Fruit fly (Drosophila melanogaster) whole organism, embryonic: ENCODE data around the gene PpV.
A peak's percentile ranks its signal among the peaks of the same experiment; 100 is the strongest.

Experiments used
- Bdp1 ChIP-seq: fragments of 200-800 bp; sonication (Bioruptor generic); optimal IDR thresholded peaks from 3 replicates; lab custom pipeline; 2016; ENCODE audit warnings: missing biosample characterization, missing genetic modification characterization
- Blimp-1 ChIP-seq: fragments of 200-800 bp; sonication (Bioruptor generic); optimal IDR thresholded peaks from 3 replicates; lab custom pipeline; 2018; ENCODE audit warnings: missing biosample characterization, missing genetic modification characterization, mild to moderate bottlenecking, moderate library complexity, missing genetic modification reagents
- CG11085 ChIP-seq: fragments of 200-800 bp; sonication (Bioruptor generic); IDR thresholded peaks from 2 replicates; pipeline ENCODE4 v1.3.6; 2022; ENCODE audit warnings: missing biosample characterization, missing genetic modification characterization
- CG11504 ChIP-seq: fragments of 200-800 bp; sonication (Bioruptor generic); optimal IDR thresholded peaks from 3 replicates; lab custom pipeline; 2019; ENCODE audit warnings: missing biosample characterization, mild to moderate bottlenecking, missing genetic modification characterization, moderate library complexity
- CG12769 ChIP-seq: fragments of 200-800 bp; sonication (Bioruptor generic); optimal IDR thresholded peaks from 2 replicates; lab custom pipeline; 2019; ENCODE audit warnings: missing biosample characterization, mild to moderate bottlenecking, missing genetic modification characterization, moderate library complexity
- CG13775 ChIP-seq: fragments of 200-800 bp; sonication (Bioruptor generic); optimal IDR thresholded peaks from 3 replicates; lab custom pipeline; 2017; ENCODE audit warnings: missing biosample characterization, mild to moderate bottlenecking, missing genetic modification characterization
- CG14014 ChIP-seq: fragments of 200-800 bp; sonication (Bioruptor generic); IDR thresholded peaks from 2 replicates; pipeline ENCODE4 v1.3.6; 2022; ENCODE audit warnings: missing biosample characterization, missing genetic modification characterization
- CG1529 ChIP-seq: fragments of 200-800 bp; sonication (Bioruptor generic); optimal IDR thresholded peaks from 3 replicates; lab custom pipeline; 2018; ENCODE audit warnings: missing biosample characterization, missing genetic modification characterization
- CG15479 ChIP-seq: fragments of 200-800 bp; sonication (Bioruptor generic); optimal IDR thresholded peaks from 3 replicates; lab custom pipeline; 2019; ENCODE audit warnings: missing biosample characterization, mild to moderate bottlenecking, missing genetic modification characterization, moderate library complexity
- CG16813 ChIP-seq: fragments of 200-800 bp; sonication (Bioruptor generic); IDR thresholded peaks from 3 replicates; pipeline ENCODE4 v1.3.6; 2022; ENCODE audit warnings: missing biosample characterization, missing genetic modification characterization; ENCODE audit not compliant: partially characterized antibody
- CG18619 ChIP-seq: fragments of 200-800 bp; sonication (Bioruptor generic); optimal IDR thresholded peaks from 3 replicates; lab custom pipeline; 2017; ENCODE audit warnings: missing biosample characterization, mild to moderate bottlenecking, missing genetic modification characterization
- CG30403 ChIP-seq: fragments of 200-800 bp; sonication (Bioruptor generic); optimal IDR thresholded peaks from 3 replicates; lab custom pipeline; 2016; ENCODE audit warnings: missing biosample characterization, missing genetic modification characterization
- CG3163 ChIP-seq: fragments of 200-800 bp; sonication (Bioruptor generic); optimal IDR thresholded peaks from 3 replicates; lab custom pipeline; 2016; ENCODE audit warnings: missing biosample characterization, missing genetic modification characterization
- CG33213 ChIP-seq: fragments of 200-800 bp; sonication (Bioruptor generic); optimal IDR thresholded peaks from 3 replicates; lab custom pipeline; 2016; ENCODE audit warnings: missing biosample characterization, missing genetic modification characterization
- CG3847 ChIP-seq: fragments of 200-800 bp; sonication (Bioruptor generic); IDR thresholded peaks from 2 replicates; pipeline ENCODE4 v1.3.6; 2022; ENCODE audit warnings: missing biosample characterization, missing genetic modification characterization
- CG4360 ChIP-seq: fragments of 200-800 bp; sonication (Bioruptor generic); IDR thresholded peaks from 2 replicates; pipeline ENCODE4 v1.3.6; 2022; ENCODE audit warnings: missing biosample characterization, missing genetic modification characterization
- CG4730 ChIP-seq: fragments of 200-800 bp; sonication (Bioruptor generic); IDR thresholded peaks from 2 replicates; pipeline ENCODE4 v1.3.6; 2022; ENCODE audit warnings: missing biosample characterization, missing genetic modification characterization
- CG6175 ChIP-seq: fragments of 200-800 bp; sonication (Bioruptor generic); IDR thresholded peaks from 3 replicates; pipeline ENCODE4 v1.3.6; 2022; ENCODE audit warnings: missing biosample characterization, missing genetic modification characterization
- CG7556 ChIP-seq: fragments of 200-800 bp; sonication (Bioruptor generic); optimal IDR thresholded peaks from 2 replicates; lab custom pipeline; 2017; ENCODE audit warnings: missing biosample characterization, mild to moderate bottlenecking, missing genetic modification characterization
- CG9727 ChIP-seq: fragments of 200-800 bp; sonication (Bioruptor generic); optimal IDR thresholded peaks from 3 replicates; lab custom pipeline; 2017; ENCODE audit warnings: missing biosample characterization, mild to moderate bottlenecking, missing genetic modification characterization
- D ChIP-seq, 2 experiments: fragments of 200-800 bp in 1 of 2; fragments of >200 bp in 1 of 2; sonication (Bioruptor generic) in 1 of 2; optimal IDR thresholded peaks; 2 replicates in 1 of 2; 3 replicates in 1 of 2; lab custom pipeline; 2017; ENCODE audit warnings: mild to moderate bottlenecking in 1 of 2, missing biosample characterization in 1 of 2, missing genetic modification characterization in 1 of 2, missing genetic modification reagents in 1 of 2
- HmgD ChIP-seq: fragments of 200-800 bp; sonication (Bioruptor generic); optimal IDR thresholded peaks from 3 replicates; lab custom pipeline; 2016; ENCODE audit warnings: missing biosample characterization, missing genetic modification characterization
- Mad ChIP-seq: fragments of 200-800 bp; sonication (Bioruptor generic); optimal IDR thresholded peaks from 2 replicates; lab custom pipeline; 2016; ENCODE audit warnings: missing biosample characterization, missing genetic modification characterization
- Max ChIP-seq: fragments of 200-800 bp; sonication (Bioruptor generic); optimal IDR thresholded peaks from 2 replicates; lab custom pipeline; 2016; ENCODE audit warnings: missing biosample characterization, mild to moderate bottlenecking, missing genetic modification characterization
- Meics ChIP-seq: fragments of 200-800 bp; sonication (Bioruptor generic); optimal IDR thresholded peaks from 2 replicates; lab custom pipeline; 2017; ENCODE audit warnings: missing biosample characterization, mild to moderate bottlenecking, missing genetic modification characterization
- NC2α ChIP-seq: fragments of 200-800 bp; sonication (Bioruptor generic); optimal IDR thresholded peaks from 2 replicates; lab custom pipeline; 2016; ENCODE audit warnings: missing biosample characterization, missing genetic modification characterization
- NC2β ChIP-seq: fragments of 200-800 bp; sonication (Bioruptor generic); optimal IDR thresholded peaks from 2 replicates; lab custom pipeline; 2016; ENCODE audit warnings: missing biosample characterization, missing genetic modification characterization
- Pdp1 ChIP-seq, 2 experiments: fragments of 200-800 bp; sonication (Bioruptor generic); optimal IDR thresholded peaks; 3 replicates each; lab custom pipeline; 2016; ENCODE audit warnings: missing biosample characterization in 2 of 2, missing genetic modification characterization in 2 of 2, mild to moderate bottlenecking in 1 of 2, moderate library complexity in 1 of 2
- Stat92E ChIP-seq, 3 experiments: fragments of >200 bp in 2 of 3; fragments of 200-800 bp in 1 of 3; sonication (Bioruptor generic) in 1 of 3; optimal IDR thresholded peaks; 2 replicates each; lab custom pipeline; 2017 to 2019; ENCODE audit warnings: missing biosample characterization in 3 of 3, missing genetic modification characterization in 3 of 3, mild to moderate bottlenecking in 1 of 3, moderate library complexity in 1 of 3
- Trl ChIP-seq, 3 experiments: fragments of >200 bp in 2 of 3; fragments of 200-800 bp in 1 of 3; sonication (Bioruptor generic) in 1 of 3; optimal IDR thresholded peaks; 2 replicates in 1 of 3; 3 replicates in 2 of 3; lab custom pipeline; 2016 to 2017; ENCODE audit warnings: missing biosample characterization in 1 of 3, missing genetic modification characterization in 1 of 3
- amos ChIP-seq: fragments of 200-800 bp; sonication (Bioruptor generic); IDR thresholded peaks from 2 replicates; pipeline ENCODE4 v1.3.6; 2022; ENCODE audit warnings: missing biosample characterization, missing genetic modification characterization; ENCODE audit not compliant: partially characterized antibody
- aop ChIP-seq: fragments of 200-800 bp; sonication (Bioruptor generic); IDR thresholded peaks from 2 replicates; pipeline ENCODE4 v1.3.6; 2022; ENCODE audit warnings: missing biosample characterization, missing genetic modification characterization
- ato ChIP-seq: fragments of 200-800 bp; sonication (Bioruptor generic); IDR thresholded peaks from 2 replicates; pipeline ENCODE4 v1.3.6; 2022; ENCODE audit warnings: missing biosample characterization, missing genetic modification characterization; ENCODE audit not compliant: partially characterized antibody
- bcd ChIP-seq: fragments of 200-800 bp; sonication (Bioruptor generic); optimal IDR thresholded peaks from 2 replicates; lab custom pipeline; 2017; ENCODE audit warnings: missing biosample characterization, mild to moderate bottlenecking, missing genetic modification characterization
- cas ChIP-seq: fragments of 200-800 bp; sonication (Bioruptor generic); IDR thresholded peaks from 2 replicates; pipeline ENCODE4 v1.3.6; 2022; ENCODE audit warnings: missing biosample characterization, missing genetic modification characterization
- dmrt11E ChIP-seq: fragments of 200-800 bp; sonication (Bioruptor generic); optimal IDR thresholded peaks from 3 replicates; lab custom pipeline; 2018; ENCODE audit warnings: missing biosample characterization, mild to moderate bottlenecking, missing genetic modification characterization, moderate library complexity
- her ChIP-seq: fragments of 200-800 bp; sonication (Bioruptor generic); optimal IDR thresholded peaks from 2 replicates; lab custom pipeline; 2016; ENCODE audit warnings: missing biosample characterization, missing genetic modification characterization
- jing ChIP-seq: fragments of 200-800 bp; sonication (Bioruptor generic); optimal IDR thresholded peaks from 2 replicates; lab custom pipeline; 2018; ENCODE audit warnings: missing biosample characterization, mild to moderate bottlenecking, missing genetic modification characterization
- maf-S ChIP-seq: fragments of 200-800 bp; sonication (Bioruptor generic); optimal IDR thresholded peaks from 2 replicates; lab custom pipeline; 2016; ENCODE audit warnings: missing biosample characterization, missing genetic modification characterization
- mam ChIP-seq: fragments of 200-800 bp; sonication (Bioruptor generic); optimal IDR thresholded peaks from 3 replicates; lab custom pipeline; 2016; ENCODE audit warnings: missing biosample characterization, missing genetic modification characterization
- pum ChIP-seq: fragments of 200-800 bp; sonication (Bioruptor generic); optimal IDR thresholded peaks from 2 replicates; lab custom pipeline; 2016; ENCODE audit warnings: missing biosample characterization, missing genetic modification characterization
- ranshi ChIP-seq: fragments of 200-800 bp; sonication (Bioruptor generic); IDR thresholded peaks from 2 replicates; pipeline ENCODE4 v1.3.6; 2022; ENCODE audit warnings: missing biosample characterization, missing genetic modification characterization
- salm ChIP-seq: fragments of 200-800 bp; sonication (Bioruptor generic); optimal IDR thresholded peaks from 2 replicates; lab custom pipeline; 2018; ENCODE audit warnings: missing biosample characterization, mild to moderate bottlenecking, missing genetic modification characterization
- sug ChIP-seq: fragments of 200-800 bp; optimal IDR thresholded peaks from 2 replicates; lab custom pipeline; 2019; ENCODE audit warnings: missing biosample characterization, mild to moderate bottlenecking, missing genetic modification characterization, moderate library complexity
- trem ChIP-seq: fragments of 200-800 bp; optimal IDR thresholded peaks from 3 replicates; lab custom pipeline; 2019; ENCODE audit warnings: missing biosample characterization, mild to moderate bottlenecking, missing genetic modification characterization, moderate library complexity
- tup ChIP-seq: fragments of 200-800 bp; sonication (Bioruptor generic); optimal IDR thresholded peaks from 2 replicates; lab custom pipeline; 2016; ENCODE audit warnings: missing biosample characterization, mild to moderate bottlenecking, missing genetic modification characterization, moderate library complexity
- vvl ChIP-seq: fragments of 200-800 bp; sonication (Bioruptor generic); IDR thresholded peaks from 2 replicates; pipeline ENCODE4 v1.3.6; 2022; ENCODE audit warnings: missing biosample characterization, missing genetic modification characterization
- wek ChIP-seq: fragments of 200-800 bp; sonication (Bioruptor generic); optimal IDR thresholded peaks from 3 replicates; lab custom pipeline; 2018; ENCODE audit warnings: missing biosample characterization, mild to moderate bottlenecking, missing genetic modification characterization, moderate library complexity

PpV gene

dm6 chrX:6354163-6354562, 18.6 kb downstream of the PpV start:
- TF ChIP-seq CG3163 (GFP tag; lab: Kevin White, UChicago), result peak; percentile 11
- peak; percentile 49 to 65 for TF ChIP-seq Trl (optimal IDR thresholded peaks at IDR 0.05; lab: Kevin White, UChicago)
- no peak for TF ChIP-seq Trl (GFP tag; optimal IDR thresholded peaks at IDR 0.05; lab: Kevin White, UChicago)
- TF ChIP-seq CG15479 (GFP tag; lab: Kevin White, UChicago), result peak; percentile 11
- no peak for TF ChIP-seq cas (GFP tag; lab: Robert Waterston, UW)
- no peak for TF ChIP-seq amos (GFP tag; lab: Robert Waterston, UW)
- no peak for TF ChIP-seq CG11085 (GFP tag; lab: Robert Waterston, UW)
- TF ChIP-seq Blimp-1 (GFP tag; lab: Kevin White, UChicago), result peak; percentile 35
- no peak for TF ChIP-seq ato (GFP tag; lab: Robert Waterston, UW)
- TF ChIP-seq vvl, result peak; percentile 32; the same call in 1 of the 2 replicates
- no peak for TF ChIP-seq trem (tag; lab: Kevin White, UChicago)
- TF ChIP-seq Pdp1 (GFP tag; optimal IDR thresholded peaks at IDR 0.05; lab: Kevin White, UChicago), result peak in 1 of 2 experiments; percentile 96

DNA sequence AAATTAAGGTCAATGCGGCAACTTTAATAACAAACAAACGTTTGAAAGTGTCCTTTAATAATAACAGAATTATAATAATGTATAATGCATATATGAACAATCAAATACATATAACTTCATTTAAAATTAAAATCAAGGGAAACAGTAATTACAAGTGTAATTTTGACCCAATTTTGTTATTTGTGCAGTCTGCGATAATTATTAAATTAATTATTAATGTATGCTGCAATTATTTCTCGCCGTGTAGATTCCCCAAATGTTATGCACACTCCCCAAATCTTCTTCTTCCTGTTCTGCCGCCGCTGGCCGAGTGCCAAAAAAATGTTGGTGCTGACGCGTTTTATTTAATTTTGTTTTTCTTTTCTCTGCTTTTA, 19.1 kb downstream of the PpV start:
- TF ChIP-seq Bdp1 (GFP tag; lab: Kevin White, UChicago) (no peak), NC2α (GFP tag; lab: Kevin White, UChicago) (no peak), Meics (GFP tag; lab: Kevin White, UChicago) (peak; percentile 91), CG11504 (peak; percentile 93), CG11085 (GFP tag; lab: Robert Waterston, UW) (no peak; the same call in 1 of the 2 replicates), Max (GFP tag; lab: Kevin White, UChicago) (peak; percentile 60), CG6175 (GFP tag; lab: Robert Waterston, UW) (no peak; the same call in 2 of the 3 replicates), salm (tag; lab: Kevin White, UChicago) (peak; percentile 83), D (optimal IDR thresholded peaks at IDR 0.05; lab: Kevin White, UChicago) (no peak), D (GFP tag; optimal IDR thresholded peaks at IDR 0.05; lab: Kevin White, UChicago) (peak; percentile 84), tup (GFP tag; lab: Kevin White, UChicago) (peak; percentile 13), mam (GFP tag; lab: Kevin White, UChicago) (peak; percentile 41), her (no peak), aop (no peak), CG13775 (GFP tag; lab: Kevin White, UChicago) (peak; percentile 88), CG9727 (GFP tag; lab: Kevin White, UChicago) (peak; percentile 92), pum (peak; percentile 27), CG33213 (GFP tag; lab: Kevin White, UChicago) (no peak), HmgD (GFP tag; lab: Kevin White, UChicago) (no peak), CG7556 (GFP tag; lab: Kevin White, UChicago) (peak; percentile 94), dmrt11E (tag; lab: Kevin White, UChicago) (peak; percentile 89), CG4730 (GFP tag; lab: Robert Waterston, UW) (peak; percentile 70), wek (GFP tag; lab: Kevin White, UChicago) (no peak), CG3847 (GFP tag; lab: Robert Waterston, UW) (peak; percentile 95), Stat92E (GFP tag; optimal IDR thresholded peaks at IDR 0.05; lab: Kevin White, UChicago) (no peak), CG16813 (GFP tag; lab: Robert Waterston, UW) (no peak), CG12769 (tag; lab: Kevin White, UChicago) (peak; percentile 78), maf-S (GFP tag; lab: Kevin White, UChicago) (no peak), jing (GFP tag; lab: Kevin White, UChicago) (peak; percentile 35), CG30403 (peak; percentile 89), CG4360 (peak; percentile 17; the same call in 1 of the 2 replicates), Mad (GFP tag; lab: Kevin White, UChicago) (peak; percentile 50), ranshi (GFP tag; lab: Robert Waterston, UW) (peak; percentile 61), bcd (GFP tag; lab: Kevin White, UChicago) (peak; percentile 86), CG14014 (peak; percentile 83), CG1529 (peak; percentile 80), sug (tag; lab: Kevin White, UChicago) (peak; percentile 87), NC2β (no peak), CG18619 (GFP tag; lab: Kevin White, UChicago) (peak; percentile 89)
